Fruit fly (Drosophila melanogaster): ENCODE results near the gene fan.

The fan gene

DNA sequence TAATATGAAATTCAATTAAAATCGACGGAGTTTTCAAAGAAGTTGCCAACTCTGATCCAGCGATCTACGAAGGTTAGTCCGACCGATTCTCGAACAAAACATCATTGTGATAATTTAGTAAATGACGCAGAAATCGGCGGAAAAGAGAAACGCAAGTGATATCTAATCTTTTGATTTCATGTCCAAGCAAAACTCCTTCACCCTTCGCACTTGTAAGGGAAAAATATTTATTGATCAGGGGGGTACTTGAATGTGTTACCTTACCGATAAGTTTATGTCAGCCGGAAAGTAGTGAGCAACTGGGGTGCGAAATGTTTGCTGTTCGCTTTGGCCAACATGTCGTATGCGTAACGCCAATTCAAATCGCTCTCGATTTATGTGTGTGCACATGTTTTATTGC, 11.8 kb upstream of the fan start:
- TF ChIP-seq h (optimal IDR thresholded peaks at IDR 0.05), result no peak
- TF ChIP-seq Myc (optimal IDR thresholded peaks at IDR 0.05), result no peak
- no peak for TF ChIP-seq insv (optimal IDR thresholded peaks at IDR 0.05)
- TF ChIP-seq ttk (optimal IDR thresholded peaks at IDR 0.05), result no peak
- TF ChIP-seq Sin3A (optimal IDR thresholded peaks at IDR 0.05), result no peak
- TF ChIP-seq psq (optimal IDR thresholded peaks at IDR 0.05), result no peak

DNA sequence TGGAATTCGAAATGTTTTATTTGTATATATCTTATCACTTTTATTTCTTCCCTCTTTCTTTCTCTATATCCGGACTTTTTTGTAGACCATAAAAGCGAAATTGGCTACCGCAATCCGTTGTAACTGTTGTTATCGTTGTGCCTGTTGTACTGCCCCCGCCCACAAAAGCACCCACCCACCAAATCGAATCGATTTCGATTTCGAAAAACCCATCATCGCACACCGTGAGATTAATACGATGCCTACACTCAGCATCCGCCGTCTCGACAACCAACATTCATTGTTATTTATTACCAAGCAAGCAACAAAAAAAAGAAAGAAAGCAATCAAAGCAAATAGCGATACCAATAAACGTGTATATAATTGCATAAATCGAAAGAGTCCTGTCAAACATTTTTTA, 731 bp upstream of the fan start:
- no peak for TF ChIP-seq psq (optimal IDR thresholded peaks at IDR 0.05)

DNA sequence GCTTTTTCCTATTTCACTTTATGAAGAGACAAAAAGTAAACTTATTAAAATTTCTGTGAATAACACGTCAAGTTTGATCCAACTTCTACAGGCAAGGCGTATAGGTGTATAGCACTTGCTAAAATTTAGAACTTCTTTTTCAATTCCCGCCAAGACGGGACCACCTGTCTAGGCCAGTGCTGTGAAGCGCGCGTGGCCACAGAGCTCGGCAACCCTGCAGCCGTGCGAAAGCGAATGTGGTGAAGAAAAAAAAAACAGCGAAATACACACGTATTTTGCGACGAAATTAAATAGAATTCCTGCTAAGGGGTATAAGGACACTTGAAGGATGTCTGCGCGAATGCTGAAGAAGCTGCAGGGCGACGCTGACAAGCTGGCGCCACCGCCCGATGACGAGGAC, 1.2 kb downstream of the fan start, which contains the start of gene Nulp1:
Gene Nulp1 (plus strand): TSS at position 198 of the 400 bp plus-strand sequence.
- no peak for TF ChIP-seq h (optimal IDR thresholded peaks at IDR 0.05)
- no peak for TF ChIP-seq psq (optimal IDR thresholded peaks at IDR 0.05)
- no peak for TF ChIP-seq Sin3A (optimal IDR thresholded peaks at IDR 0.05)
- no peak for TF ChIP-seq ttk (optimal IDR thresholded peaks at IDR 0.05)
- TF ChIP-seq Myc (optimal IDR thresholded peaks at IDR 0.05), result no peak
- no peak for TF ChIP-seq insv (optimal IDR thresholded peaks at IDR 0.05)

DNA sequence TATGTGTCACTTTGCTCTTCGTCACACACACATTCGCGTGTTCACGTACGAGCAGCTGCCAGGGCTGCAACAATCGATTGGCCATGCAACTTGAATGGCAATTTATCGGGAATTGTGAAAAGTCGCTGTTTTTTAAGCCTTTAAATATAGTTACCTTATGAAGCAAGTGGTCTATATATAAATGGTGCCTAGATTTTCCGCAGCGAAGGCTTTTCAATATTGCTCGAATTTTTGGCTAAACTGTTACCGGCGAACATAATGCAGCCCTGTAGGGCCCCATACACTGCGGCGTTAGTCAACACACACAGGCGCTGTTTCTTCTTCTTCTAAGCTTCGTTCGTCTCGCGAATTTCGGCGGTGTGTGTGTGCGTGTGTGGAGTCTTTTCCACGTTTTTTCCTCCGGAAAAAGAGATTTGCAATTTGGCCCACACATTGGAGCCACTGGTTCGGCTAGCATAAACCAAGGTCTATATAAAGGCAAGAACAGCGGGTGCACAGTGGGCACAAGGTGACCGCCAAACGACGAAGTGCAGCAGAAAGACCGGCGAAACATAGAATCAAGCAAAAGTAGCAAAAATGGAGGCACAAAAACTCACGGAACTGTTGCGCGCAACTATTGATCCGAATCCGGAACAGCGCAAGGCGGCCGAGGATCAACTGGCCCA, 7.1 kb downstream of the fan start, which contains the start of the genes Arp3 and msk:
Gene Arp3 (minus strand): TSS at position 39 of the 665 bp plus-strand sequence.
Gene msk (plus strand): TSS at position 316 of the 665 bp plus-strand sequence.
- TF ChIP-seq insv (optimal IDR thresholded peaks at IDR 0.05), result no peak
- no peak for TF ChIP-seq psq (optimal IDR thresholded peaks at IDR 0.05)
- TF ChIP-seq ttk (optimal IDR thresholded peaks at IDR 0.05), result no peak
- TF ChIP-seq Sin3A (optimal IDR thresholded peaks at IDR 0.05), result no peak
- no peak for TF ChIP-seq h (optimal IDR thresholded peaks at IDR 0.05)
- TF ChIP-seq Myc (optimal IDR thresholded peaks at IDR 0.05), result no peak

DNA sequence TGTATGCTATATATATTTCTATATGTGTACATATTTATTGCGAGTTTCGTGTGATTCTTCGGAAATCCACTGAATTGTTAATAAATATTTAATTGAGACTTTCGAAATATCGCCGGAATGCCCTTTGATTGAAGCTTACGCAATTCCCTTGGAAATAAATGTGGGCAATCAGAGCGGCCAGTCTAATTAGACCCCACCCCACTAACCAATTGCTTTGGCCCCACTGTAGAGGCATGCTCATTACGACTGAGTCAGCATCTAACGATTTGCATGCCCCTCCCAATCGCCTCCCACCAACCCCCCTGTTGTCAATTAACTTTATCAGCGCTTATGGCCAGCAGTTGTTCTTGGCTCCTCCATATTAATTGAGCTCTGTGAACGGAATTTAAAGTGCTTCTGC, 7.9 kb downstream of the fan start:
- no peak for TF ChIP-seq Sin3A (optimal IDR thresholded peaks at IDR 0.05)
- no peak for TF ChIP-seq h (optimal IDR thresholded peaks at IDR 0.05)

DNA sequence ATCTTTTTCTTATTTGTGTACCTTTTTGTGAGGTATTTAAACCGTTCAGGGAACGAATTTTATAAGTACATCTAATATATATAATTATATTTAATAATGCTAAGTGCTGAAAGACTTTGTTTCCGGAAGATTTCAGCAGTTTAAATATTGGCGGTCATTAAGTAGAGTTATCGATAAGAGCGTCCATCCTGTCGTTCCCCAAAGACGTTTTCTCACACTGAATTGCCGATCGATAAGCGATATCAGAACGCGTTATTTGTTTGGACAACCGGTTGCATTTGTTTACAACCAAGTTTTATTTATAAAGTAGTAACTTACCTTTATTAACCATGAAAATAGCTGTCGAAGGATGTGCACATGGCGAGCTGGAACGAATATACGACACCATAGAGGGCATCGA, 12.7 kb downstream of the fan start, which contains the start of gene ldbr:
Gene ldbr (plus strand): TSS at position 238 of the 400 bp plus-strand sequence.
- TF ChIP-seq Sin3A (optimal IDR thresholded peaks at IDR 0.05) (no peak), ttk (optimal IDR thresholded peaks at IDR 0.05) (no peak)

DNA sequence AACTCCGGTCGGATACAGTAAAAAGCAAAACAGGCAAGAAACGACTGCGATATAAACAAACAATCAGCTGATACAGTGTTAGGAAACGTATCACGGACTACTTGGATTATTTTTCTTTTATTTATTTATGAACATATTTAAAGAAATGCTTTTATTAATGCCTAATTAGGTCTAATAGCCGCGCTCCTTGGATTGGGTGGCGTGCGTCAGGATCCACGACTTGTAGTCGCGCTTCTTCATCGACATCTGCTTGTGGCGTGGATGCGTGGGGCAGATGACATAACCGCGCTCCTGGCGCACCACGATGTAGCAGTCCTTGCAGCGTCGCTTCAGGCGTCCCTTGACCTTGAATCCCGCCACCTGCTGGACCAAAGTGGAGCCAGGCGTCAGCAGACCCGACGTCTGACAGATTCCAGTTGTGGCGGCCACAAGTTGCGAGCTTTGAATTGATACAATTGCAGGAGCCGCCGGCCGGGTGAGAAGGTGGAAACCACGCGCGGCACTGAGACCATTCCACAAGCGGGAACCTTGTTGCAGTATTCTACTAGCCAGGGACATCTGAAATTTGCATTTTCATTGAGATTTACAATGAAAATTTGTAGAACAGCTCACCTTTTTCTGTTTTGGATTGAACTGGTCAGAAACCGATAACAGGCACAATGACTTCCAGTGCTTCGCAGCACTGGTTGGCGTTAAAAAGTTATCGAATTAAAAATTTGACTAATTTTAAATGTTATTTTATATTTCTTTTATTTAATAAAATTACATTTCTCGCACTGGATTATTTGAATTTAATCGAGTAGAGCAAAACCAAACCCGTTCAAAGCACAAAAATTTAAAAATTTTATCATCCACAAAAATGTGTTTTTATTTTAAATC, 15.8 kb downstream of the fan start, which contains the start of the genes CG7550 and mRpL36:
Gene CG7550 (minus strand): TSS at position 51 of the 879 bp plus-strand sequence.
Gene mRpL36 (minus strand): TSS at position 652 of the 879 bp plus-strand sequence.
- no peak for TF ChIP-seq Myc (optimal IDR thresholded peaks at IDR 0.05)
- TF ChIP-seq h (optimal IDR thresholded peaks at IDR 0.05), result no peak
- TF ChIP-seq psq (optimal IDR thresholded peaks at IDR 0.05), result no peak
- no peak for TF ChIP-seq ttk (optimal IDR thresholded peaks at IDR 0.05)
- TF ChIP-seq Sin3A (optimal IDR thresholded peaks at IDR 0.05), result no peak
- TF ChIP-seq insv (optimal IDR thresholded peaks at IDR 0.05), result no peak

DNA sequence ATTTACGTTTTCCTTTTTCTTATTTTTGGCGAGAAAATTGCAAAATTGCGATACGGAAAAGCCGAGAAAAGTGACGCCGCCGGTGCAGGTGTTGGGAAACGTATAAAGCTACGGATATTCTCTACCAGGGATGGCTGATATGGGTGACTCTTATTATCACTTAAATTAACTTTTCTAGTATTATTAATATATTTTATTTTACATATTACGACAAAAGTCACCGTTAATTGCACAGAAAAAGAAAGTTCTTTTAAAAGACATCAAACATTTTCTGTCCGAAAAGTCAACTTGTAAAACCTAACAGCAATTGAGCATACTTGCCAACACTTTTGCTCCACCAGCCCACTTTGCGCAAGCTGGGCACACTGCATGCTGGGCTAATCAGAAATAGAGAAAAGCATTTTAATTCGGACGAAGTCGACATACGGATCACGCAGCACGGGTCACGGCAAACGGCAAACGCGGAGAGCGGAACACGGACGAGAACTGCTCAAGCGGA, 18.8 kb downstream of the fan start, which contains the start of the genes Cds and Uba2:
Gene Cds (plus strand): TSS at position 51 of the 499 bp plus-strand sequence.
Gene Uba2 (minus strand): TSS at position 107 of the 499 bp plus-strand sequence.
- TF ChIP-seq Sin3A (optimal IDR thresholded peaks at IDR 0.05) (no peak), psq (optimal IDR thresholded peaks at IDR 0.05) (no peak), insv (optimal IDR thresholded peaks at IDR 0.05) (no peak), h (optimal IDR thresholded peaks at IDR 0.05) (no peak), ttk (optimal IDR thresholded peaks at IDR 0.05) (no peak), Myc (optimal IDR thresholded peaks at IDR 0.05) (no peak)

DNA sequence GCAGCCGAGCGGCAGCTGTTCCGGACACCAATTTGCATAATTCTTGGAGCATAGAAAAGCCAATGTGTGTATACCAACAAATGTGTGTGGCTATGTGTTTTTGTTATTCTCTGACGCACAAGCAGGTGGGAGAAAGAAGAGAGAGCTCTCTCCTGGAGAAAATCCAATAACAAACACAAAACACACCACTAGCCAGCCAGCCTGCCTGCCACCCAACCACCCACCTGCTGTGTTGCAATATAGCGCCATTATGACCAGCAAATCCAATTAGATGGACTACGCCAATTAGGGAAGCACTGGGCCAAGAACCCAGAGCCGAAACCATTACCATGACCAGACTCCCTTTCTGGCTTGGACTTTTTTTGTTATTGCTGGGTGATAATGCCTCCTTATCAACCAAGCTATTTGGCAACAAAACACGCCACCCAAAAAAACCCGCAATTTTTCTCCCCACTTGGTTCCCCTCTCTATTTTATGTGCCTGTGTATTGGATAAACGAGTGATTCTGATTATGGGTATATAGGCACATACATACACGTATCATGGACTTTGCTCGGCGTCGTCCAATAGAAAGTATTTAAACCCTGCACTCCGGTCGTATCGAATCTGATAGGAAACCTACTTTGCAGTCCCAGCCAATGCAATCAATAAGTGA, 19.6 kb downstream of the fan start:
- TF ChIP-seq insv (optimal IDR thresholded peaks at IDR 0.05) (no peak), ttk (optimal IDR thresholded peaks at IDR 0.05) (no peak), h (optimal IDR thresholded peaks at IDR 0.05) (no peak), Sin3A (optimal IDR thresholded peaks at IDR 0.05) (no peak), psq (optimal IDR thresholded peaks at IDR 0.05) (no peak), Myc (optimal IDR thresholded peaks at IDR 0.05) (no peak)

DNA sequence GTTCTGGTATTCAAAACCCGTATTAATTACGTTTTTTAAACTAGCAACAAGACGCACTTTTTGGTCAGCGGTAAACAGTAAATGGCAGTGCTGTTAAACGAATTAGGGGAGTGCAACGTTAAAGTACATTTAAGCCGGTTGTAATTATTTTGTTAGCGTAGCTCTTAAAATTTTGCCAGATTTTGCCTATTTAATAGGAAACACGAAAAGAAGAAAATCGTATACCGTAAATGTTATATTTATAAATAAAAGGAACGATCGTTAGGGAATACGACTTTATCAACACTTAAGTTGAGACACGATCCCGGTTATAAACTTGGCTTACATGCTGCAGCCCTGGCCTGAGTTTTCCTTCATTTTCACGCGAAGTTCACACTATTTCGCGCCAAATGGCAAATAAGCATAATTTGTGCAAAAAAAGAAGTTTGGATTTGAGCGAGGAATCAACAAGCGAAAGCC, 28.5 kb downstream of the fan start, which contains the start of the genes Setx and mus301:
Gene Setx (minus strand): TSS at position 51 of the 459 bp plus-strand sequence.
Gene mus301 (plus strand): TSS at position 361 of the 459 bp plus-strand sequence.
- no peak for TF ChIP-seq Myc (optimal IDR thresholded peaks at IDR 0.05)

DNA sequence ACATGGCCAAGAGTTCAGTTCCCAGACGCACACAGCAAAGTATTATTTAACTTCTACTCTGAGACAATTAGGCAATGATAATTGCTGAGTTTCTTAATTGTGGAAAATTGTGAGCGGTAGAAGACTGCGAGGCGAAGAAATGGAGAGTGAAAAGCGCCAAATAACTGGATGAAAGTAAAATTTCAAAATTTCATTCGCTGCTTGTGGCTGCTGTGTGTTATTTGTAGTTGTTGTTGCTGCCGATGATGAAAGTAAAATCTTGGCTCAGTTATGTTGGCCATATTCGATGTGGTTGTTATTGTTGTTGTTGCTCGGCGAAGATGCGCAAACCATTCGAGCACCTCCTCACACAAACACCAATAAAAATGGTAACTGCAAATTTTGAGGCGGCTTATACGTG, 41.4 kb downstream of the fan start:
- no peak for TF ChIP-seq Sin3A (optimal IDR thresholded peaks at IDR 0.05)
- no peak for TF ChIP-seq insv (optimal IDR thresholded peaks at IDR 0.05)
- no peak for TF ChIP-seq Myc (optimal IDR thresholded peaks at IDR 0.05)
- no peak for TF ChIP-seq ttk (optimal IDR thresholded peaks at IDR 0.05)
- TF ChIP-seq h (optimal IDR thresholded peaks at IDR 0.05), result no peak
- no peak for TF ChIP-seq psq (optimal IDR thresholded peaks at IDR 0.05)

DNA sequence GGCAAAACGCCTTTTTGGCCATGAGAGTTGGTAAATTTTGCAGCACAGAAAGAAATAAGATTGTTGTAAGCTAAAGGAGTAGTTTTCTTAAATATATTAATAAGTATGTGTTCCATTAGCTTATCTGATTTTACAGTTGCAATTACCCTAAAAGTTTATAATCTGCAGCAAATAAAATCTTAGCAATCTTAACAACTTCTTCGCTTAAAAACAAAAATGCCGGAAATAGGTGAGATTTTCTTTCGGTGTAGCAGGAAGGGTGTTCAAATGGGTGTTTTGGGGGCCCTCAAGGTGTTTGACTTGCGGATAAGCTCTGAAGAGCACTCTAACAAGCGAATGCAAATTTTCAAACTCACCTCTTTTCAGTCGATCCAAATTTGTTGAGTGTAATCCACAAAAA, 41.9 kb downstream of the fan start:
- TF ChIP-seq h (optimal IDR thresholded peaks at IDR 0.05) (no peak), Sin3A (optimal IDR thresholded peaks at IDR 0.05) (no peak), insv (optimal IDR thresholded peaks at IDR 0.05) (no peak), ttk (optimal IDR thresholded peaks at IDR 0.05) (no peak), Myc (optimal IDR thresholded peaks at IDR 0.05) (no peak), psq (optimal IDR thresholded peaks at IDR 0.05) (no peak)
